Fruit fly (Drosophila melanogaster) whole organism, embryonic: ENCODE results near the gene plum.

Source experiments
- Abd-B ChIP-seq: fragments of 200-800 bp; sonication (Bioruptor generic); optimal IDR thresholded peaks from 2 replicates; lab custom pipeline; 2018; ENCODE audit warnings: missing biosample characterization, mild to moderate bottlenecking, missing genetic modification characterization, moderate library complexity
- Asciz ChIP-seq: fragments of 200-800 bp; sonication (Bioruptor generic); optimal IDR thresholded peaks from 2 replicates; lab custom pipeline; 2017; ENCODE audit warnings: missing biosample characterization, mild to moderate bottlenecking, missing genetic modification characterization, missing genetic modification reagents
- B-H1 ChIP-seq: fragments of 200-800 bp; sonication (Bioruptor generic); IDR thresholded peaks from 3 replicates; pipeline ENCODE4 v1.3.6; 2022; ENCODE audit warnings: missing biosample characterization, missing genetic modification characterization
- Blimp-1 ChIP-seq: fragments of 200-800 bp; sonication (Bioruptor generic); optimal IDR thresholded peaks from 3 replicates; lab custom pipeline; 2018; ENCODE audit warnings: missing biosample characterization, missing genetic modification characterization, mild to moderate bottlenecking, moderate library complexity, missing genetic modification reagents
- CG10959 ChIP-seq: fragments of 200-800 bp; sonication (Bioruptor generic); IDR thresholded peaks from 2 replicates; pipeline ENCODE4 v1.3.6; 2022; ENCODE audit warnings: missing biosample characterization, missing genetic modification characterization
- CG12391 ChIP-seq: fragments of 200-800 bp; sonication (Bioruptor generic); optimal IDR thresholded peaks from 3 replicates; lab custom pipeline; 2018; ENCODE audit warnings: missing biosample characterization, mild to moderate bottlenecking, missing genetic modification characterization, moderate library complexity
- CG12659 ChIP-seq: fragments of 200-800 bp; sonication (Bioruptor generic); optimal IDR thresholded peaks from 3 replicates; lab custom pipeline; 2017; ENCODE audit warnings: mild to moderate bottlenecking, missing biosample characterization, missing genetic modification reagents, missing genetic modification characterization
- CG14014 ChIP-seq: fragments of 200-800 bp; sonication (Bioruptor generic); IDR thresholded peaks from 2 replicates; pipeline ENCODE4 v1.3.6; 2022; ENCODE audit warnings: missing biosample characterization, missing genetic modification characterization
- CG14441 ChIP-seq: fragments of 200-800 bp; sonication (Bioruptor generic); IDR thresholded peaks from 2 replicates; pipeline ENCODE4 v1.3.6; 2022; ENCODE audit warnings: missing biosample characterization, missing genetic modification characterization
- CG14860 ChIP-seq: fragments of 200-800 bp; sonication (Bioruptor generic); IDR thresholded peaks from 3 replicates; pipeline ENCODE4 v1.3.6; 2022; ENCODE audit warnings: missing biosample characterization, missing genetic modification characterization; ENCODE audit not compliant: partially characterized antibody
- CG15514 ChIP-seq: fragments of 200-800 bp; sonication (Bioruptor generic); optimal IDR thresholded peaks from 3 replicates; lab custom pipeline; 2017; ENCODE audit warnings: missing biosample characterization, missing genetic modification characterization, mild to moderate bottlenecking, moderate library complexity, missing genetic modification reagents
- CG15601 ChIP-seq: fragments of 200-800 bp; sonication (Bioruptor generic); optimal IDR thresholded peaks from 3 replicates; lab custom pipeline; 2019; ENCODE audit warnings: missing biosample characterization, mild to moderate bottlenecking, missing genetic modification characterization, moderate library complexity
- CG17186 ChIP-seq: fragments of 200-800 bp; sonication (Bioruptor generic); optimal IDR thresholded peaks from 3 replicates; lab custom pipeline; 2017; ENCODE audit warnings: missing biosample characterization, missing genetic modification reagents, missing genetic modification characterization
- CG31224 ChIP-seq: fragments of 200-800 bp; sonication (Bioruptor generic); IDR thresholded peaks from 2 replicates; pipeline ENCODE4 v1.3.6; 2022; ENCODE audit warnings: missing biosample characterization, missing genetic modification characterization
- CG32532 ChIP-seq: fragments of 200-800 bp; sonication (Bioruptor generic); IDR thresholded peaks from 2 replicates; pipeline ENCODE4 v1.3.6; 2022; ENCODE audit warnings: missing biosample characterization, missing genetic modification characterization
- CG32772 ChIP-seq: fragments of 200-800 bp; sonication (Bioruptor generic); IDR thresholded peaks from 2 replicates; pipeline ENCODE4 v1.3.6; 2022; ENCODE audit warnings: missing biosample characterization, missing genetic modification characterization
- CG3407 ChIP-seq: fragments of 200-800 bp; sonication (Bioruptor generic); optimal IDR thresholded peaks from 2 replicates; lab custom pipeline; 2018; ENCODE audit warnings: missing biosample characterization, mild to moderate bottlenecking, missing genetic modification characterization
- CG4360 ChIP-seq: fragments of 200-800 bp; sonication (Bioruptor generic); IDR thresholded peaks from 2 replicates; pipeline ENCODE4 v1.3.6; 2022; ENCODE audit warnings: missing biosample characterization, missing genetic modification characterization
- CG8089 ChIP-seq: fragments of 200-800 bp; sonication (Bioruptor generic); optimal IDR thresholded peaks from 3 replicates; lab custom pipeline; 2016; ENCODE audit warnings: missing biosample characterization, missing genetic modification characterization
- CG8359 ChIP-seq: fragments of 200-800 bp; sonication (Bioruptor generic); optimal IDR thresholded peaks from 2 replicates; lab custom pipeline; 2017; ENCODE audit warnings: missing biosample characterization, mild to moderate bottlenecking, missing genetic modification characterization, borderline replicate concordance
- CG9609 ChIP-seq: fragments of 200-800 bp; sonication (Bioruptor generic); optimal IDR thresholded peaks from 3 replicates; lab custom pipeline; 2016; ENCODE audit warnings: missing biosample characterization, missing genetic modification characterization
- Chrac-16 ChIP-seq: fragments of 200-800 bp; sonication (Bioruptor generic); optimal IDR thresholded peaks from 3 replicates; lab custom pipeline; 2016; ENCODE audit warnings: missing biosample characterization, missing genetic modification characterization
- Dp ChIP-seq: fragments of 200-800 bp; sonication (Bioruptor generic); optimal IDR thresholded peaks from 2 replicates; lab custom pipeline; 2018; ENCODE audit warnings: missing biosample characterization, mild to moderate bottlenecking, missing genetic modification characterization, moderate library complexity
- Drgx ChIP-seq: fragments of 200-800 bp; sonication (Bioruptor generic); IDR thresholded peaks from 2 replicates; pipeline ENCODE4 v1.3.6; 2022; ENCODE audit warnings: missing biosample characterization, missing genetic modification characterization
- Eip74EF ChIP-seq, 2 experiments: fragments of 200-800 bp in 1 of 2; fragments of >200 bp in 1 of 2; sonication (Bioruptor generic) in 1 of 2; optimal IDR thresholded peaks; 2 replicates each; lab custom pipeline; 2017 to 2019; ENCODE audit warnings: missing biosample characterization in 2 of 2, missing genetic modification characterization in 2 of 2, mild to moderate bottlenecking in 1 of 2, moderate library complexity in 1 of 2
- Hr51 ChIP-seq, 2 experiments: fragments of 200-800 bp; sonication (Bioruptor generic); optimal IDR thresholded peaks; 2 replicates in 1 of 2; 3 replicates in 1 of 2; lab custom pipeline; 2016 to 2018; ENCODE audit warnings: missing biosample characterization in 2 of 2, missing genetic modification characterization in 2 of 2, mild to moderate bottlenecking in 1 of 2, moderate library complexity in 1 of 2
- Jarid2 ChIP-seq: fragments of 200-800 bp; sonication (Bioruptor generic); optimal IDR thresholded peaks from 3 replicates; lab custom pipeline; 2017; ENCODE audit warnings: mild to moderate bottlenecking, missing biosample characterization, missing genetic modification reagents, missing genetic modification characterization
- Mrtf ChIP-seq: fragments of 200-800 bp; sonication (Bioruptor generic); IDR thresholded peaks from 3 replicates; pipeline ENCODE4 v1.3.6; 2022; ENCODE audit warnings: missing biosample characterization, missing genetic modification characterization
- Nf-YB ChIP-seq: fragments of 200-800 bp; sonication (Bioruptor generic); optimal IDR thresholded peaks from 3 replicates; lab custom pipeline; 2019; ENCODE audit warnings: missing biosample characterization, mild to moderate bottlenecking, missing genetic modification characterization, moderate library complexity
- PHDP ChIP-seq: fragments of 200-800 bp; sonication (Bioruptor generic); optimal IDR thresholded peaks from 3 replicates; lab custom pipeline; 2018; ENCODE audit warnings: missing biosample characterization, mild to moderate bottlenecking, missing genetic modification characterization, moderate library complexity
- Pdp1 ChIP-seq, 2 experiments: fragments of 200-800 bp; sonication (Bioruptor generic); optimal IDR thresholded peaks; 3 replicates each; lab custom pipeline; 2016; ENCODE audit warnings: missing biosample characterization in 2 of 2, missing genetic modification characterization in 2 of 2, mild to moderate bottlenecking in 1 of 2, moderate library complexity in 1 of 2
- Rx ChIP-seq: fragments of 200-800 bp; sonication (Bioruptor generic); IDR thresholded peaks from 2 replicates; pipeline ENCODE4 v1.3.6; 2022; ENCODE audit warnings: missing biosample characterization, missing genetic modification characterization
- Sry-β ChIP-seq: fragments of 200-800 bp; sonication (Bioruptor generic); optimal IDR thresholded peaks from 2 replicates; lab custom pipeline; 2018; ENCODE audit warnings: missing biosample characterization, mild to moderate bottlenecking, missing genetic modification characterization, moderate library complexity
- TFAM ChIP-seq: fragments of 200-800 bp; sonication (Bioruptor generic); optimal IDR thresholded peaks from 2 replicates; lab custom pipeline; 2017; ENCODE audit warnings: missing biosample characterization, missing genetic modification characterization, inconsistent platforms
- Xbp1 ChIP-seq: fragments of 200-800 bp; sonication (Bioruptor generic); optimal IDR thresholded peaks from 3 replicates; lab custom pipeline; 2016; ENCODE audit warnings: missing biosample characterization, mild to moderate bottlenecking, missing genetic modification characterization
- br ChIP-seq: fragments of >200 bp; optimal IDR thresholded peaks from 2 replicates; lab custom pipeline; 2017
- crc ChIP-seq: fragments of 200-800 bp; sonication (Bioruptor generic); optimal IDR thresholded peaks from 2 replicates; lab custom pipeline; 2016; ENCODE audit warnings: missing biosample characterization, missing genetic modification characterization
- crol ChIP-seq: fragments of 200-800 bp; sonication (Bioruptor generic); IDR thresholded peaks from 2 replicates; pipeline ENCODE4 v1.3.6; 2022; ENCODE audit warnings: missing biosample characterization, missing genetic modification characterization
- dan ChIP-seq: fragments of 200-800 bp; sonication (Bioruptor generic); IDR thresholded peaks from 2 replicates; pipeline ENCODE4 v1.3.6; 2022; ENCODE audit warnings: missing biosample characterization, missing genetic modification characterization
- disco-r ChIP-seq: fragments of 200-800 bp; sonication (Bioruptor generic); optimal IDR thresholded peaks from 2 replicates; lab custom pipeline; 2016; ENCODE audit warnings: missing biosample characterization, missing genetic modification characterization
- fd102C ChIP-seq: fragments of 200-800 bp; sonication (Bioruptor generic); optimal IDR thresholded peaks from 2 replicates; lab custom pipeline; 2018; ENCODE audit warnings: missing biosample characterization, mild to moderate bottlenecking, missing genetic modification characterization, moderate library complexity
- gce ChIP-seq: fragments of 200-800 bp; sonication (Bioruptor generic); IDR thresholded peaks from 3 replicates; pipeline ENCODE4 v1.3.6; 2022; ENCODE audit warnings: missing biosample characterization, missing genetic modification characterization
- gcm ChIP-seq: fragments of 200-800 bp; sonication (Bioruptor generic); optimal IDR thresholded peaks from 2 replicates; lab custom pipeline; 2019; ENCODE audit warnings: missing biosample characterization, mild to moderate bottlenecking, missing genetic modification characterization, moderate library complexity
- jumu ChIP-seq: fragments of 200-800 bp; sonication (Bioruptor generic); optimal IDR thresholded peaks from 3 replicates; lab custom pipeline; 2016; ENCODE audit warnings: missing biosample characterization, missing genetic modification characterization
- mirr ChIP-seq: fragments of 200-800 bp; sonication (Bioruptor generic); optimal IDR thresholded peaks from 3 replicates; lab custom pipeline; 2018; ENCODE audit warnings: missing biosample characterization, mild to moderate bottlenecking, missing genetic modification characterization
- rib ChIP-seq: fragments of 200-800 bp; sonication (Bioruptor generic); IDR thresholded peaks from 2 replicates; pipeline ENCODE4 v1.3.6; 2022; ENCODE audit warnings: missing biosample characterization, missing genetic modification characterization
- sug ChIP-seq: fragments of 200-800 bp; optimal IDR thresholded peaks from 2 replicates; lab custom pipeline; 2019; ENCODE audit warnings: missing biosample characterization, mild to moderate bottlenecking, missing genetic modification characterization, moderate library complexity
- wor ChIP-seq: fragments of 200-800 bp; sonication (Bioruptor generic); IDR thresholded peaks from 2 replicates; pipeline ENCODE4 v1.3.6; 2022; ENCODE audit warnings: missing biosample characterization, missing genetic modification characterization
- yki ChIP-seq: fragments of >200 bp; optimal IDR thresholded peaks from 3 replicates; lab custom pipeline; 2018
- zfh1 ChIP-seq: fragments of 200-800 bp; sonication (Bioruptor generic); IDR thresholded peaks from 3 replicates; pipeline ENCODE4 v1.3.6; 2022; ENCODE audit warnings: missing biosample characterization, missing genetic modification characterization

The plum gene

DNA sequence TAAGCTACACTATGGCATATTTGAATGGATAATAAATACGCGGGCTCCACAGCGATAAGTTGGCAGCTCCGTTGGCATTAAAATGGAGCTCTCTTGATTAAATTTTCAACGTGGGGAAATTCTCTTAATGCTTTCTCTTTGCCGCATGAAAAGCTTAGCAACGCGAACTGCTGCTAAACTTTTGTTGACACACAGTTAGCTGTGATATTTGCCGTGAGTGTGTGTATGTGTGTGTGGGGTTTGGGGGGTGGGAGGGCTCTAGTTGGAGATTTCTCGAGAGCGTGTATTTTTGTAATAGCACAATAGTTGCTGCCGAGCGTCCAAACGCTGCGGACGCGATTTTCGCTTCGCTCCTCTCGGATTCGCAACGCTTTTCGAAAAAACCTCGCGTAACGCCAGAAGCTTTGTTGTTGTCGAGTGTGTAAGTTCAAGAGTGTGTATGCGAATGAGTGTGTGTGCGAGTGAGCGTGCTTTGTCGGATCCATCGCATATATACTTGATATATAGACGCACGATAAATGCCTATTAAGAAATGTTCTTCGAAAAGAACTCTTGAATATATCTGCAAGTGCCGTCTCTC is 73.7 kb downstream of the plum start, which contains the start of gene CG5455 (continued):
- TF ChIP-seq Rx (GFP tag; lab: Robert Waterston, UW) (no peak), Hr51 (GFP tag; optimal IDR thresholded peaks at IDR 0.05; lab: Kevin White, UChicago) (peak; percentile 6 to 41), Chrac-16 (no peak), yki (lab: Kevin White, UChicago) (no peak), Drgx (peak; percentile 77), CG3407 (GFP tag; lab: Kevin White, UChicago) (no peak), rib (GFP tag; lab: Robert Waterston, UW) (peak; percentile 83; the same call in 1 of the 2 replicates), CG17186 (GFP tag; lab: Kevin White, UChicago) (no peak), CG15601 (tag; lab: Kevin White, UChicago) (no peak), Dp (GFP tag; lab: Kevin White, UChicago) (peak; percentile 94), CG8089 (GFP tag; lab: Kevin White, UChicago) (no peak), zfh1 (0 out of 3 replicates have a peak, but pooled peaks have one; percentile 24), Xbp1 (no peak), B-H1 (GFP tag; lab: Robert Waterston, UW) (no peak; the same call in 2 of the 3 replicates), fd102C (GFP tag; lab: Kevin White, UChicago) (no peak), CG4360 (GFP tag; lab: Robert Waterston, UW) (no peak; the same call in 1 of the 2 replicates), Pdp1 (GFP tag; optimal IDR thresholded peaks at IDR 0.05; lab: Kevin White, UChicago) (peak in 1 of 2 experiments; percentile 87), Jarid2 (GFP tag; lab: Kevin White, UChicago) (peak; percentile 95), CG8359 (GFP tag; lab: Kevin White, UChicago) (no peak), mirr (GFP tag; lab: Kevin White, UChicago) (peak; percentile 93), CG14860 (GFP tag; lab: Robert Waterston, UW) (no peak), CG14014 (GFP tag; lab: Robert Waterston, UW) (peak; percentile 66; the same call in 1 of the 2 replicates), CG31224 (GFP tag; lab: Robert Waterston, UW) (0 out of 2 replicates have a peak, but pooled peaks have one; percentile 20), jumu (GFP tag; lab: Kevin White, UChicago) (no peak), sug (peak; percentile 79), gcm (no peak), TFAM (GFP tag; lab: Kevin White, UChicago) (no peak), CG12659 (peak; percentile 30), CG9609 (GFP tag; lab: Kevin White, UChicago) (no peak), crc (GFP tag; lab: Kevin White, UChicago) (no peak), br (lab: Kevin White, UChicago) (no peak), CG15514 (GFP tag; lab: Kevin White, UChicago) (peak; percentile 73), CG12391 (tag; lab: Kevin White, UChicago) (no peak), gce (GFP tag; lab: Robert Waterston, UW) (0 out of 3 replicates have a peak, but pooled peaks have one; percentile 38), CG14441 (GFP tag; lab: Robert Waterston, UW) (peak; percentile 35; the same call in 1 of the 2 replicates), wor (GFP tag; lab: Robert Waterston, UW) (no peak), Eip74EF (GFP tag; optimal IDR thresholded peaks at IDR 0.05; lab: Kevin White, UChicago) (peak in 1 of 2 experiments; percentile 31), Abd-B (GFP tag; lab: Kevin White, UChicago) (no peak), Blimp-1 (peak; percentile 16), CG10959 (no peak), Asciz (GFP tag; lab: Kevin White, UChicago) (peak; percentile 20), disco-r (no peak), PHDP (tag; lab: Kevin White, UChicago) (peak; percentile 65), CG32532 (GFP tag; lab: Robert Waterston, UW) (peak; percentile 69), dan (GFP tag; lab: Robert Waterston, UW) (no peak), Mrtf (GFP tag; lab: Robert Waterston, UW) (peak; percentile 39; the same call in 1 of the 3 replicates), CG32772 (GFP tag; lab: Robert Waterston, UW) (no peak), Nf-YB (GFP tag; lab: Kevin White, UChicago) (no peak), crol (GFP tag; lab: Robert Waterston, UW) (peak; percentile 94), Sry-β (no peak)
